Worm (Caenorhabditis elegans): ENCODE measurements around the gene vps-18.

Gene vps-18

DNA sequence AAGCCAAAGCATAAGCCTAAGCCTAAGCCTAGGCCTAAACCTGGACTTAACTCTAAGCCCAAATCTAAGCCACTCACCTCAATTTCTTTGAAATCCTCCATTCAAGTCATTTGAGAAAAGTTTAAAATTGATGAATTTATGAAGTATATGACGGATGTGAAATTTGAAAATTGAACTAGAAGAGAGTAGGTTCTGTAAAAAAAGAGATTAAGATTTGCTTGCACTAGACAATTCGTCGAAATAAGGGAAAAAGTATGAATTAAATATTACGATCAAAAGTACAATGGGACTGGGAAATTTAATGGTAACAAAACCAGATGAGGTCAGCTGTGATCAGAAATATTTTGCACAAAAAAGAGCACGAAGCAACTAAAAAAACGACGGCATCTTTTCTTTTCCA is 7.9 kb upstream of the vps-18 start, which contains the start of gene twk-2:
twk-2 (minus strand) TSS at position 101 of the 400 bp plus-strand sequence.
- no peak for TF ChIP-seq F57C9.4 (tag; optimal IDR thresholded peaks at IDR 0.05)
- TF ChIP-seq lin-35 (GFP tag; optimal IDR thresholded peaks at IDR 0.05), result no peak
- no peak for TF ChIP-seq nhr-120 (GFP tag; IDR thresholded peaks at IDR 0.05)
- no peak for TF ChIP-seq tlf-1 (GFP tag; optimal IDR thresholded peaks at IDR 0.05)
- no peak for TF ChIP-seq sptf-2 (GFP tag; optimal IDR thresholded peaks at IDR 0.05)
- TF ChIP-seq egl-18 (GFP tag; IDR thresholded peaks at IDR 0.05), result no peak

DNA sequence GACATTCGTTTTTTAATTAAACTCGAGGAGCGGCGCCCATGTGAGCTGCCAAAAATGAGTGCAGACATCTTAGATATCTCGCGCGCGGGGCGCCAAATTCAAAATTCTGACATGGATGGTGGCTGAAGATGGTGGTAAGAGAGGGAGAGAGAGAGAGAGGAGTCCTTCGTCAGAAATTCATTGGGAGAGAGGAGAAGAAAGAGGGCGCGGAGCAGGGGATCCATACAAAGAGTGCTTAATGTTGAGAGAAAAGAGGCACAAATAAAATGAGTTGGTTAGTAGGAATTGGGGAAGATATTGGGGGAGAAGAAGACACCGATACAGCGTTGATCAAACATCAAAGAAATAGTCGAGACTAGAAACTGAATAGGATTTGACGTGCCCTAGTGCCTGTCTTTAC is 7.5 kb upstream of the vps-18 start:
- TF ChIP-seq hlh-26 (GFP tag; conservative IDR thresholded peaks at IDR 0.05), result no peak
- TF ChIP-seq bed-2 (GFP tag; IDR thresholded peaks at IDR 0.05), result no peak
- no peak for TF ChIP-seq rpc-1 (optimal IDR thresholded peaks at IDR 0.05)
- no peak for TF ChIP-seq rpc-1 (tag; optimal IDR thresholded peaks at IDR 0.05)
- TF ChIP-seq ceh-27 (GFP tag; optimal IDR thresholded peaks at IDR 0.05), result peak; percentile 6
- TF ChIP-seq chd-7 (tag; optimal IDR thresholded peaks at IDR 0.05), result no peak
- peak; percentile 20; the same call in 1 of the 2 replicates for TF ChIP-seq zfh-2 (GFP tag; conservative IDR thresholded peaks at IDR 0.05)
- TF ChIP-seq Y95B8A.8 (GFP tag; IDR thresholded peaks at IDR 0.05), result no peak

DNA sequence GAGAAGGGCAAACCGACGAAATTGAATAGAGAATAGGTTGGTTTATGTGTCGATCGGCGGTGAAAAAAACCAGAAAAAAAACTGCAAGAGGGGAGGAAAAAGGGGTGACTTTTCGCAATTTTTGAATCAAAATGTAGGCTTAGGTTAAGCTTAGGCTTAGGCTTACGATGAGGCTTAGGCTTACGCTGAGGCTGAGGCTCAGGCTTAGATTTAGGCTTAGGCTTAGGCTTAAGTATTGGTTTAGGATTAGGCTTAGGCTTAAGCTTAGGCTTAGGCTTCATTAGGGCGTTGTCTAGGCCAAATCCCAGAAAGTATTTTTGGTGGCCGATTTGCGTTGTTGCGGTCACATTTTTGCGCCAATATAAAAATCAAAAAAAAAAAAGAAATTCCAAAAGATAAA is 6.1 kb upstream of the vps-18 start:
- TF ChIP-seq sptf-2 (GFP tag; optimal IDR thresholded peaks at IDR 0.05) (no peak), xnd-1 (tag; optimal IDR thresholded peaks at IDR 0.05) (no peak), cebp-2 (GFP tag; IDR thresholded peaks at IDR 0.05) (no peak), ceh-58 (GFP tag; IDR thresholded peaks at IDR 0.05) (no peak), attf-5 (GFP tag; optimal IDR thresholded peaks at IDR 0.05) (no peak), hmg-1.2 (GFP tag; IDR thresholded peaks at IDR 0.05) (no peak)

DNA sequence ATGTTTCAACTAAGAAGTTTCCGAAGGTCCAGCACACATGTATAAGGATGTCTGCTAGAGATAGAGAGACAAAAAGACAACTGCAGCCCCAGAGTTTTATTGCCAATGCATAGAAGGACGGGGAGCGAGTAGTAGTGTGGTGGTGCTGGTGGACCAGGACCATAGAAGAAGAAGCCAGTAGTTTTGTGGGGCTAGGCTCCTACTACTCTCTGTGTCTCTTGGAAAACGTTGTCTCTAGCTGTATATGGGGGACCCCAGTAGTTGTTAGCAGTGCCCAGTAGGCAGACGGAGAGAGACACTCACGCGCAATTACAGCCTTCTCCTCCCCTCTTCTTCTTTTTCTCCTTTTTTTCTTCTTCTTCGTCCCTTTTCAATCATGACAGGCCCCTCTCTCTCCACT is 4.9 kb upstream of the vps-18 start:
- TF ChIP-seq ztf-28 (GFP tag; IDR thresholded peaks at IDR 0.05), result no peak
- TF ChIP-seq snpc-1.3 (tag; optimal IDR thresholded peaks at IDR 0.05; ENCODE audit: insufficient read depth), result no peak
- TF ChIP-seq zfh-2 (GFP tag; conservative IDR thresholded peaks at IDR 0.05), result peak; percentile 63; the same call in 1 of the 2 replicates
- no peak for TF ChIP-seq ztf-25 (GFP tag; IDR thresholded peaks at IDR 0.05)
- TF ChIP-seq F49E8.2 (tag; optimal IDR thresholded peaks at IDR 0.05; ENCODE audit: insufficient read depth), result no peak
- TF ChIP-seq B0035.1 (tag; optimal IDR thresholded peaks at IDR 0.05), result no peak
- TF ChIP-seq nhr-27 (tag; optimal IDR thresholded peaks at IDR 0.05), result no peak
- no peak for TF ChIP-seq repo-1 (tag; optimal IDR thresholded peaks at IDR 0.05)
- 0 out of 2 replicates have a peak, but pooled peaks have one; percentile 34 for TF ChIP-seq K11D2.4 (GFP tag; IDR thresholded peaks at IDR 0.05)
- TF ChIP-seq K12H6.12 (tag; optimal IDR thresholded peaks at IDR 0.05), result peak; percentile 55
- no peak for TF ChIP-seq hmg-20 (GFP tag; IDR thresholded peaks at IDR 0.05)
- 0 out of 2 replicates have a peak, but pooled peaks have one; percentile 14 for TF ChIP-seq nfyb-1 (GFP tag; IDR thresholded peaks at IDR 0.05)
- no peak for TF ChIP-seq F57C9.4 (tag; optimal IDR thresholded peaks at IDR 0.05)
- TF ChIP-seq attf-6 (GFP tag; IDR thresholded peaks at IDR 0.05), result no peak
- TF ChIP-seq snpc-3.4 (tag; optimal IDR thresholded peaks at IDR 0.05), result no peak
- TF ChIP-seq ztf-6 (GFP tag; IDR thresholded peaks at IDR 0.05), result 0 out of 2 replicates have a peak, but pooled peaks have one; percentile 34
- TF ChIP-seq F37B4.10 (GFP tag; IDR thresholded peaks at IDR 0.05), result no peak
- no peak for TF ChIP-seq Y95B8A.8 (GFP tag; IDR thresholded peaks at IDR 0.05)
- TF ChIP-seq chd-7 (tag; optimal IDR thresholded peaks at IDR 0.05), result no peak
- no peak for TF ChIP-seq egl-18 (GFP tag; IDR thresholded peaks at IDR 0.05)
- peak; percentile 37; the same call in 1 of the 2 replicates for TF ChIP-seq hmg-1.2 (GFP tag; IDR thresholded peaks at IDR 0.05)
- no peak for TF ChIP-seq mes-4 (tag; optimal IDR thresholded peaks at IDR 0.05)
- no peak for TF ChIP-seq ets-4 (GFP tag; optimal IDR thresholded peaks at IDR 0.05)
- no peak for TF ChIP-seq ceh-40 (GFP tag; IDR thresholded peaks at IDR 0.05)
- TF ChIP-seq dpff-1 (tag; optimal IDR thresholded peaks at IDR 0.05), result no peak
- TF ChIP-seq lin-26 (GFP tag; IDR thresholded peaks at IDR 0.05), result no peak
- TF ChIP-seq Y56A3A.18 (GFP tag; IDR thresholded peaks at IDR 0.05), result no peak
- peak; percentile 12; the same call in 1 of the 2 replicates for TF ChIP-seq ekl-4 (GFP tag; IDR thresholded peaks at IDR 0.05)
- TF ChIP-seq let-526 (GFP tag; IDR thresholded peaks at IDR 0.05), result no peak
- no peak for TF ChIP-seq him-1 (tag; optimal IDR thresholded peaks at IDR 0.05)
- TF ChIP-seq hlh-12 (tag; optimal IDR thresholded peaks at IDR 0.05), result no peak
- TF ChIP-seq rpc-1 (optimal IDR thresholded peaks at IDR 0.05), result no peak
- no peak for TF ChIP-seq rpc-1 (tag; optimal IDR thresholded peaks at IDR 0.05)

All from whole organism, young adult.